Worm (Caenorhabditis elegans): ENCODE data around the gene col-12.

col-12 gene

ce11 chrV:10414610-10415009 lies 10.4 kb downstream of the col-12 start, which contains the start of gene F15H10.9:
F15H10.9 (minus strand) TSS chrV:10414710.
- no peak for TF ChIP-seq B0310.2 (tag; optimal IDR thresholded peaks at IDR 0.05)
- TF ChIP-seq tbx-11 (GFP tag; IDR thresholded peaks at IDR 0.05) = no peak
- no peak for TF ChIP-seq pes-1 (GFP tag; IDR thresholded peaks at IDR 0.05)
- no peak for TF ChIP-seq sea-1 (GFP tag; conservative IDR thresholded peaks at IDR 0.05)

ce11 chrV:10410030-10410713 lies 14.8 kb downstream of the col-12 start, which contains the start of gene F15H10.12:
F15H10.12 (minus strand) TSS chrV:10410080.
- no peak for TF ChIP-seq ets-7 (tag; optimal IDR thresholded peaks at IDR 0.05)
- TF ChIP-seq tra-4 (tag; optimal IDR thresholded peaks at IDR 0.05) = no peak
- no peak for TF ChIP-seq sea-1 (GFP tag; conservative IDR thresholded peaks at IDR 0.05)
- no peak for TF ChIP-seq hnd-1 (tag; optimal IDR thresholded peaks at IDR 0.05)
- TF ChIP-seq aly-1 (tag; optimal IDR thresholded peaks at IDR 0.05) = no peak
- no peak for TF ChIP-seq ceh-36 (tag; optimal IDR thresholded peaks at IDR 0.05)
- no peak for TF ChIP-seq ama-1 (optimal IDR thresholded peaks at IDR 0.05)
- no peak for TF ChIP-seq hmg-4 (GFP tag; optimal IDR thresholded peaks at IDR 0.05)
- TF ChIP-seq B0310.2 (tag; optimal IDR thresholded peaks at IDR 0.05) = no peak
- TF ChIP-seq flt-1 (GFP tag; IDR thresholded peaks at IDR 0.05) = no peak
- no peak for TF ChIP-seq F13C5.2 (tag; optimal IDR thresholded peaks at IDR 0.05)
- no peak for TF ChIP-seq pes-1 (GFP tag; IDR thresholded peaks at IDR 0.05)
- no peak for TF ChIP-seq tbx-11 (GFP tag; IDR thresholded peaks at IDR 0.05)
- no peak for TF ChIP-seq scrt-1 (GFP tag; IDR thresholded peaks at IDR 0.05)
- no peak for TF ChIP-seq ceh-13 (GFP tag; optimal IDR thresholded peaks at IDR 0.05)
- no peak for TF ChIP-seq tbx-37 (GFP tag; conservative IDR thresholded peaks at IDR 0.05)
- TF ChIP-seq hmbx-1 (tag; optimal IDR thresholded peaks at IDR 0.05) = no peak

DNA sequence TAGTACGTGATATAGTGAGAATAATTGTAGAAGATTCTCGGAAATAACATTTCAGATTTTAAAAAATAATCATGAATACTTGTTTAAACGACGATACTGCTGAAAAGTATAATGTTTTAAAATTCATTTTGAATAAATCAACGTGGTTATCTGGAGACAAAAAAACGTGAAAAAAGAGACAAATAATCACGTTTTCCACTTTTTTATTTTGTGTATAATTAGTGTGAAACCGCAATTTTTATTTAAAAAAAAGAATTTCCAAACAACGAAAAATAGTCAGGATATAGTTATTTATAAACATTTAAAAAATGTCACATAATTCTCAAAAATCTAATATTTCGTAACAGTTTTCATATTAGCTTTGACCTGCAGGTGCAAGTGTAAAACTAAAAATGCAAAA lies 18.7 kb downstream of the col-12 start, which contains the start of gene F15H10.7:
TSS of gene F15H10.7 (minus strand) at position 101 of the 400 bp plus-strand sequence.
- TF ChIP-seq tra-4 (tag; optimal IDR thresholded peaks at IDR 0.05) (no peak), hmbx-1 (tag; optimal IDR thresholded peaks at IDR 0.05) (no peak)

DNA sequence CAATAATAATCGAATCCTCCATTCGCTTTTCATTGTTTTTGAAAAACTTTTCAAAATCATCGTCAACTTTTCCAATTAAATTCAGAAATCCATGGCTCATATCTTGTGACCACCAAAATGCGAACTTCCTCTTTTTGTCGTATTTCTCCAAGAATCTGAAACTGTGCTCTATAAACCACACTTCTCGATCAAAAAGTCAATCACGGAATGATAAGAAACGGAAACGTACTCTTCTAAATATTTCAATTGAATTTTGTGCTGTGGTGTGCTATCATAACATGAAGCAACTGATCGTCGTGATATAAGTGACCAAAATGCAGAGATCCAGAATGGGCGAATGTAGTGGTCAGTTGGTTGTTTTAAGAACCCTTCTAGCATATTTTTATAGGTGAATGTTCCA lies 20.3 kb downstream of the col-12 start:
- no peak for TF ChIP-seq hnd-1 (tag; optimal IDR thresholded peaks at IDR 0.05)
- TF ChIP-seq tbx-37 (GFP tag; conservative IDR thresholded peaks at IDR 0.05) = no peak
- no peak for TF ChIP-seq ceh-13 (GFP tag; optimal IDR thresholded peaks at IDR 0.05)
- TF ChIP-seq hmg-4 (GFP tag; optimal IDR thresholded peaks at IDR 0.05) = no peak
- no peak for TF ChIP-seq ama-1 (optimal IDR thresholded peaks at IDR 0.05)

ce11 chrV:10402804-10403203 lies 22.2 kb downstream of the col-12 start, which contains the start of gene F15H10.8:
F15H10.8 (minus strand) TSS chrV:10402904.
- no peak for TF ChIP-seq aly-1 (tag; optimal IDR thresholded peaks at IDR 0.05)
- TF ChIP-seq B0310.2 (tag; optimal IDR thresholded peaks at IDR 0.05) = no peak
- TF ChIP-seq hmbx-1 (tag; optimal IDR thresholded peaks at IDR 0.05) = no peak
- no peak for TF ChIP-seq hnd-1 (tag; optimal IDR thresholded peaks at IDR 0.05)
- TF ChIP-seq tbx-11 (GFP tag; IDR thresholded peaks at IDR 0.05) = no peak
- no peak for TF ChIP-seq tbx-37 (GFP tag; conservative IDR thresholded peaks at IDR 0.05)
- TF ChIP-seq ceh-36 (tag; optimal IDR thresholded peaks at IDR 0.05) = no peak
- TF ChIP-seq ceh-13 (GFP tag; optimal IDR thresholded peaks at IDR 0.05) = no peak

DNA sequence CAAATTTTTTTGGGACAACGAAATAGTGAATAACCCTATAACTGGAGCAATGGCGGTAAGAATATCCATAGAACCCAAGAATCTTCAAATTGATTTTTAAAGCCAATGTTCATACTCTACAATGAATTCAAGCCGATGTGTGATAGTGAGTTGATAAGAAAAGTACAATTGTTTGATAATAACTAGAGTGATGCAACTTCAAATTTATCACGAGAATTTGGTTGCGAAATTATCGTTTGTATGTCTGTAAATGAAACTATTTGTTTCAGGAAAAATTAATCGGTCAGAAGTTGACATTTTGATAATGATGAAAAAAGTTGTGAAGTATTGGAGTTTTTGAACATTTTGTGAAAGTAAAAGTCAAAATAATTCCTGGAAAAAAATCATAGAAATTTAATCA lies 25.7 kb downstream of the col-12 start:
- TF ChIP-seq flt-1 (GFP tag; IDR thresholded peaks at IDR 0.05) (no peak), tra-4 (tag; optimal IDR thresholded peaks at IDR 0.05) (no peak), pes-1 (GFP tag; IDR thresholded peaks at IDR 0.05) (no peak), tbx-37 (GFP tag; conservative IDR thresholded peaks at IDR 0.05) (no peak), F13C5.2 (tag; optimal IDR thresholded peaks at IDR 0.05) (no peak), aly-1 (tag; optimal IDR thresholded peaks at IDR 0.05) (no peak), B0310.2 (tag; optimal IDR thresholded peaks at IDR 0.05) (no peak), ets-7 (tag; optimal IDR thresholded peaks at IDR 0.05) (no peak), hmbx-1 (tag; optimal IDR thresholded peaks at IDR 0.05) (no peak), tbx-11 (GFP tag; IDR thresholded peaks at IDR 0.05) (no peak), scrt-1 (GFP tag; IDR thresholded peaks at IDR 0.05) (no peak), ama-1 (optimal IDR thresholded peaks at IDR 0.05) (no peak), ceh-36 (tag; optimal IDR thresholded peaks at IDR 0.05) (no peak), hnd-1 (tag; optimal IDR thresholded peaks at IDR 0.05) (no peak), sea-1 (GFP tag; conservative IDR thresholded peaks at IDR 0.05) (no peak), hmg-4 (GFP tag; optimal IDR thresholded peaks at IDR 0.05) (no peak)

DNA sequence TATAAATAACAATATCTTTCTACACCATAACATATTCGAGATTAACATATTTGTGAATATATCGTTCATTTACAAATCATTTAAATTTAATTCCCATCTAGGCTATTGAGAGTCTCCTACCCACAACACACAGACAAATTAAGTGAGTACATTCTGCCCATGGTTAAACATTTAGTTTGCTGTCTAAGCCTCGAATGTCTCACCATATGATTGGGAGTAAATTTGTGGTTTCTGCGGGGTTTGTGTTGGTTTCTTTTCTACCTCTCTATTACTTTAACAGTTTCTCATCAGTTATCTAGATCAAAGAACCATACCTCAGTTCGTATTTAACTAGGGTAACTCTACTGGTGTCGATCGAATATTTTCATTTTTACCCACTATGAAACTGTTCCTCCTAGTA lies 26.6 kb downstream of the col-12 start, which contains the start of gene ugt-2:
TSS of gene ugt-2 (plus strand) at position 371 of the 400 bp plus-strand sequence.
- TF ChIP-seq pes-1 (GFP tag; IDR thresholded peaks at IDR 0.05) (no peak), tra-4 (tag; optimal IDR thresholded peaks at IDR 0.05) (no peak), ceh-36 (tag; optimal IDR thresholded peaks at IDR 0.05) (no peak), hmg-4 (GFP tag; optimal IDR thresholded peaks at IDR 0.05) (no peak), scrt-1 (GFP tag; IDR thresholded peaks at IDR 0.05) (no peak), hmbx-1 (tag; optimal IDR thresholded peaks at IDR 0.05) (no peak), tbx-37 (GFP tag; conservative IDR thresholded peaks at IDR 0.05) (no peak), B0310.2 (tag; optimal IDR thresholded peaks at IDR 0.05) (no peak), ceh-13 (GFP tag; optimal IDR thresholded peaks at IDR 0.05) (no peak), ama-1 (optimal IDR thresholded peaks at IDR 0.05) (no peak), flt-1 (GFP tag; IDR thresholded peaks at IDR 0.05) (no peak), F13C5.2 (tag; optimal IDR thresholded peaks at IDR 0.05) (no peak), aly-1 (tag; optimal IDR thresholded peaks at IDR 0.05) (no peak), tbx-11 (GFP tag; IDR thresholded peaks at IDR 0.05) (no peak), hnd-1 (tag; optimal IDR thresholded peaks at IDR 0.05) (no peak), ets-7 (tag; optimal IDR thresholded peaks at IDR 0.05) (no peak), sea-1 (GFP tag; conservative IDR thresholded peaks at IDR 0.05) (no peak)

All from whole organism, early embryonic.